Fruit fly (Drosophila melanogaster): ENCODE measurements around the gene Nnk.

- TF ChIP-seq N (GFP tag; optimal IDR thresholded peaks at IDR 0.05): no peak
- TF ChIP-seq rgr (GFP tag; optimal IDR thresholded peaks at IDR 0.05): no peak
- no peak for TF ChIP-seq GATAd (GFP tag; optimal IDR thresholded peaks at IDR 0.05)
- no peak for TF ChIP-seq CG9705 (GFP tag; optimal IDR thresholded peaks at IDR 0.05)
- no peak for TF ChIP-seq h (GFP tag; optimal IDR thresholded peaks at IDR 0.05)
- TF ChIP-seq Myc (optimal IDR thresholded peaks at IDR 0.05): no peak
- no peak for TF ChIP-seq tai (GFP tag; optimal IDR thresholded peaks at IDR 0.05)
- TF ChIP-seq OdsH (GFP tag; optimal IDR thresholded peaks at IDR 0.05): no peak
- TF ChIP-seq Dfd (GFP tag; optimal IDR thresholded peaks at IDR 0.05): peak; percentile 4
- no peak for TF ChIP-seq psq (GFP tag; optimal IDR thresholded peaks at IDR 0.05)
- TF ChIP-seq dl (GFP tag; optimal IDR thresholded peaks at IDR 0.05; ENCODE audit: insufficient read depth in 1 of 2, partially characterized antibody in 2 of 2): no peak
- no peak for TF ChIP-seq HLH106 (tag; optimal IDR thresholded peaks at IDR 0.05)
- TF ChIP-seq Rel (GFP tag; optimal IDR thresholded peaks at IDR 0.05): no peak
- no peak for TF ChIP-seq Rel (tag; optimal IDR thresholded peaks at IDR 0.05)
- TF ChIP-seq usp (GFP tag; optimal IDR thresholded peaks at IDR 0.05): no peak
Measured at dm6 chr3R:17783144-17783543, 21.9 kb downstream of the Nnk start.
